Worm (Caenorhabditis elegans) whole organism, late embryonic: ENCODE measurements around the gene srlf-23.

Source experiments
- lin-11 ChIP-seq: fragments of 200-800 bp; sonication (Bioruptor generic); optimal IDR thresholded peaks from 2 replicates; lab custom pipeline; 2018; ENCODE audit warnings: mild to moderate bottlenecking, missing genetic modification characterization, missing compliant biosample characterization
- nhr-11 ChIP-seq: fragments of 150-350 bp; optimal IDR thresholded peaks from 2 replicates; lab custom pipeline; 2014; ENCODE audit warnings: missing biosample characterization, missing genetic modification characterization

DNA sequence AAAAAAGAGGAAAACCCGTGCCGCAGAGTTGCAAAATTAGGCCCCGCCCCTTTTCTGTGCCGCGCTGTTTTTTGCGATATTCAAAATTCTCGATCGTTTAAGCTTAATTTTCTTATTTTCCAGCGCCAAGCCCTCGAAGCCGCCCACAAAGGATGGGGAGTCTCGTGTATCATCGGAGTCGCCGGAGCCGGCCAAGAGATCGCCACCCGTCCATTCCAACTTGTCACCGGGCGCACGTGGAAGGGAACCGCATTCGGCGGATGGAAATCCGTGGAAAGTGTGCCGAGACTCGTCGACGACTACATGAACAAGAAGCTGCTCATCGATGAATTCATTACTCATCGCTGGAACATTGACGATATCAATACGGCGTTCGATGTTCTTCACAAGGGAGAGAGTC is 22.4 kb upstream of the srlf-23 start:
- TF ChIP-seq lin-11 (tag; lab: Kevin White, UChicago): no peak
- no peak for TF ChIP-seq nhr-11 (tag; lab: Kevin White, UChicago)
